Fruit fly (Drosophila melanogaster): ENCODE data around the gene CG10428.
A peak's percentile ranks its signal among the peaks of the same experiment; 100 is the strongest.

The CG10428 gene

dm6 chr2L:18966214-18966556, 17.5 kb downstream of the CG10428 start (continued):
- TF ChIP-seq ato (GFP tag; IDR thresholded peaks at IDR 0.05; ENCODE audit: partially characterized antibody) (no peak), yki (optimal IDR thresholded peaks at IDR 0.05) (no peak), CG6254 (GFP tag; optimal IDR thresholded peaks at IDR 0.05) (peak; percentile 47), bab2 (GFP tag; optimal IDR thresholded peaks at IDR 0.05) (peak; percentile 4), Awh (GFP tag; IDR thresholded peaks at IDR 0.05) (peak; percentile 71), wek (GFP tag; optimal IDR thresholded peaks at IDR 0.05) (no peak), CG11504 (tag; optimal IDR thresholded peaks at IDR 0.05) (peak; percentile 81), nom (GFP tag; optimal IDR thresholded peaks at IDR 0.05) (no peak), ap (GFP tag; IDR thresholded peaks at IDR 0.05) (peak; percentile 59), ATbp (GFP tag; optimal IDR thresholded peaks at IDR 0.05) (peak; percentile 27), CG4617 (GFP tag; optimal IDR thresholded peaks at IDR 0.05; ENCODE audit: borderline replicate concordance) (peak; percentile 34), gce (GFP tag; IDR thresholded peaks at IDR 0.05) (peak; percentile 65; the same call in 1 of the 3 replicates), dati (GFP tag; IDR thresholded peaks at IDR 0.05) (0 out of 2 replicates have a peak, but pooled peaks have one; percentile 29), BtbVII (GFP tag; optimal IDR thresholded peaks at IDR 0.05) (peak; percentile 83), CG13296 (GFP tag; optimal IDR thresholded peaks at IDR 0.05) (peak; percentile 81), onecut (GFP tag; IDR thresholded peaks at IDR 0.05) (peak; percentile 47; the same call in 1 of the 2 replicates), CG8924 (tag; optimal IDR thresholded peaks at IDR 0.05) (peak; percentile 77), Blimp-1 (GFP tag; optimal IDR thresholded peaks at IDR 0.05) (peak; percentile 65), CG2120 (GFP tag; optimal IDR thresholded peaks at IDR 0.05) (peak; percentile 86), CG18476 (GFP tag; optimal IDR thresholded peaks at IDR 0.05) (peak; percentile 67), YL-1 (GFP tag; optimal IDR thresholded peaks at IDR 0.05) (no peak), CG11093 (GFP tag; IDR thresholded peaks at IDR 0.05) (peak; percentile 69; the same call in 2 of the 3 replicates), oc (tag; optimal IDR thresholded peaks at IDR 0.05) (peak; percentile 16), D19B (GFP tag; optimal IDR thresholded peaks at IDR 0.05) (no peak), CG16863 (GFP tag; optimal IDR thresholded peaks at IDR 0.05) (no peak), prd (optimal IDR thresholded peaks at IDR 0.05) (no peak), prd (GFP tag; IDR thresholded peaks at IDR 0.05) (peak; percentile 92), sens (GFP tag) (peak; percentile 85), cwo (GFP tag; optimal IDR thresholded peaks at IDR 0.05) (peak; percentile 81), CG33213 (GFP tag; optimal IDR thresholded peaks at IDR 0.05) (peak; percentile 42), Med (GFP tag) (peak; percentile 89), CG17359 (tag; optimal IDR thresholded peaks at IDR 0.05) (peak; percentile 78), unc-4 (GFP tag; IDR thresholded peaks at IDR 0.05; ENCODE audit: partially characterized antibody) (no peak), CG8281 (tag; optimal IDR thresholded peaks at IDR 0.05) (peak; percentile 57), CG3995 (GFP tag; optimal IDR thresholded peaks at IDR 0.05) (no peak), ssp (GFP tag; IDR thresholded peaks at IDR 0.05) (peak; percentile 80), CG14860 (GFP tag; IDR thresholded peaks at IDR 0.05; ENCODE audit: partially characterized antibody) (no peak), CG13424 (tag; optimal IDR thresholded peaks at IDR 0.05) (peak; percentile 74), tio (GFP tag; optimal IDR thresholded peaks at IDR 0.05) (peak; percentile 67), CG3726 (GFP tag; IDR thresholded peaks at IDR 0.05) (peak; percentile 46; the same call in 1 of the 3 replicates), CG17361 (GFP tag; IDR thresholded peaks at IDR 0.05) (peak; percentile 43), CG34376 (GFP tag; optimal IDR thresholded peaks at IDR 0.05) (peak; percentile 68), disco-r (GFP tag; optimal IDR thresholded peaks at IDR 0.05) (peak; percentile 0), Xrp1 (GFP tag; IDR thresholded peaks at IDR 0.05) (peak; percentile 86), Bgb (GFP tag; IDR thresholded peaks at IDR 0.05; ENCODE audit: partially characterized antibody) (no peak), hth (optimal IDR thresholded peaks at IDR 0.05) (no peak), Hr3 (GFP tag; optimal IDR thresholded peaks at IDR 0.05) (peak; percentile 47), Side (GFP tag; optimal IDR thresholded peaks at IDR 0.05) (peak; percentile 41), Sry-β (GFP tag; optimal IDR thresholded peaks at IDR 0.05) (no peak), CG6813 (GFP tag; optimal IDR thresholded peaks at IDR 0.05) (peak; percentile 74), CG31388 (GFP tag; optimal IDR thresholded peaks at IDR 0.05) (peak; percentile 37)
